Worm (Caenorhabditis elegans): ENCODE results near the gene glb-19.

glb-19 gene

DNA sequence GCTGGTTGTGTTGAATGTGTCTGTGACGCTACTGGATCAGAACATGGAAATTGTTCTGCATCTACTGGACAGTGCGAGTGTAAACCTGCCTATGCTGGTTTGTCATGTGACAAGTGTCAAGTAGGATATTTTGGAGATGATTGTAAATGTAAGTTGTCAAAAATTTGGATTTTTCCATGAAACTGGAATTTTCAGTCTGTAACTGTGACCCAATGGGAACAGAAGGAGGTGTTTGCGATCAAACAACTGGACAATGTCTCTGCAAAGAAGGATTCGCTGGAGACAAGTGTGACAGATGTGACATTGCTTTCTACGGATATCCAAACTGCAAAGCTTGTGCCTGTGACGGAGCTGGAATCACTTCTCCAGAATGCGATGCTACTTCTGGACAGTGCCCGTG lies 14.6 kb upstream of the glb-19 start:
- no peak for TF ChIP-seq ceh-83 (GFP tag; optimal IDR thresholded peaks at IDR 0.05)
- TF ChIP-seq mep-1 (tag; optimal IDR thresholded peaks at IDR 0.05): no peak
- TF ChIP-seq unc-62 (GFP tag; optimal IDR thresholded peaks at IDR 0.05): no peak
- no peak for TF ChIP-seq elt-1 (tag; optimal IDR thresholded peaks at IDR 0.05; ENCODE audit: borderline replicate concordance, insufficient read depth)
- TF ChIP-seq nhr-28 (tag; optimal IDR thresholded peaks at IDR 0.05): no peak
- TF ChIP-seq drap-1 (GFP tag; optimal IDR thresholded peaks at IDR 0.05): no peak
- no peak for TF ChIP-seq ceh-43 (GFP tag; optimal IDR thresholded peaks at IDR 0.05)

DNA sequence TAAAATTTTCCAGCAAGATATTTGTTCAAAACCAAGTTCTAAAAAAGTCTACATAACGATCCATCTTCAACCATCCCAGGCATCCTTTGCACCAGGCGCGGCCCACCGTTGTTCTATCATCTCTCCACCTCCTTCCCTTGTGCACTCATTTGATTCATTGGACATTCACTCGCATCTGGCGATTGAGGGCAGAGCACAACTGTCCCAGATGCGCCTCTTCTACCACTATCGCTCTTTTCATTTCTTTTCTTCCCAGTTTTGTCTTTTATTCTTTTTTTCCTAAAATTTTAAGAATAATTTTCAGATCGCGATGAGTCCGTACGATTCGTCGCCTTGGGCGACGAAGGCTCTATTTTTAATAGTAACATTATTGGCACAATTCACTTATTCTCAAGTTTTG lies 12.6 kb upstream of the glb-19 start, which contains the start of gene epi-1:
Gene epi-1 (plus strand): TSS at position 301 of the 400 bp plus-strand sequence.
- TF ChIP-seq elt-1 (tag; optimal IDR thresholded peaks at IDR 0.05; ENCODE audit: borderline replicate concordance, insufficient read depth): no peak
- peak; percentile 79 for TF ChIP-seq hlh-1 (tag; optimal IDR thresholded peaks at IDR 0.05)
- peak; percentile 38 for TF ChIP-seq unc-120 (tag; optimal IDR thresholded peaks at IDR 0.05; ENCODE audit: poor library complexity, severe bottlenecking)

DNA sequence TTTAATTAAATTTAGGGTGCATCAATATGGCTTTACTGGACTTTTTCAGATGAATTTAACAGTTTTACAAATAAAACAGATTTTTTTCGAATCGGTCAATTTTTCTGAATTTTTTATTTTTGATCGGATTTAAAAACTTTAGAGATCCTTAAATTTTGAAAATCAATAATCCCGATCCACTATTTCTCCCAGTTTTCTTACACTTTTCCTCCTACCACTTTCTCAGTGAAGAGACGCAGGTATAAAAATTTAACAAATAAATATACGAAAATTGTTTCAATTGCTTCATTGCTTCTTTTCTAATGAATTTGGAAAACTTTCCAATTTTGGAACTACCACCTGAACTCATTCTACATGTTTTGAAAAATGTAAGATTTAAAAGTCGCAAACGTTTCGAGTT lies 10.2 kb upstream of the glb-19 start, which contains the start of gene K08C7.7:
Gene K08C7.7 (plus strand): TSS at position 301 of the 400 bp plus-strand sequence.
- TF ChIP-seq drap-1 (GFP tag; optimal IDR thresholded peaks at IDR 0.05) (no peak), unc-120 (tag; optimal IDR thresholded peaks at IDR 0.05; ENCODE audit: poor library complexity, severe bottlenecking) (no peak), ztf-11 (tag; optimal IDR thresholded peaks at IDR 0.05) (no peak), flh-1 (GFP tag; optimal IDR thresholded peaks at IDR 0.05) (no peak), zip-8 (tag; optimal IDR thresholded peaks at IDR 0.05) (no peak), ces-1 (GFP tag; optimal IDR thresholded peaks at IDR 0.05) (no peak), cnd-1 (tag; optimal IDR thresholded peaks at IDR 0.05) (no peak), lin-32 (GFP tag; optimal IDR thresholded peaks at IDR 0.05) (no peak), sem-2 (GFP tag; optimal IDR thresholded peaks at IDR 0.05) (no peak), tbx-8 (GFP tag; optimal IDR thresholded peaks at IDR 0.05) (no peak), pha-4 (tag; optimal IDR thresholded peaks at IDR 0.05) (no peak), nhr-28 (tag; optimal IDR thresholded peaks at IDR 0.05) (no peak), nhr-12 (tag; optimal IDR thresholded peaks at IDR 0.05) (no peak), elt-1 (tag; optimal IDR thresholded peaks at IDR 0.05; ENCODE audit: borderline replicate concordance, insufficient read depth) (no peak), mep-1 (tag; optimal IDR thresholded peaks at IDR 0.05) (no peak)

DNA sequence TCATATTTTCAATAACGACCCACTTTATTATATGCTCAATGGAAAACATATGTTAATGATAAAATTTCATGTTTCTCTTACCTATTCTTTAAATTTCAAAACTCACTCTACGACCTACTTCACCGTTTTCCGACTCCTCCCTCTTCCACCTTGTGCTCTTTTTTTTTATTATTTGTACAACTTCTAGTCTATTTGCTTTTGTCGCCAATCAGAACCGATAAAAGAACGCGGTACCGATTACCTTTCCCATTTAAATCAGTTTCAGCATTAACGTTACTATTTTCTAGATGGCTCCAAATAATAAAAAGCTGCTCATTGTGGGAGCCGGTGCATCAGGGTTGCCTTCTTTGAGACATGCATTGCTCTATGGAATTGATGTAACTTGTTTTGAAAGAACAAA lies 7.8 kb upstream of the glb-19 start, which contains the start of gene fmo-1:
Gene fmo-1 (plus strand): TSS at position 98 of the 400 bp plus-strand sequence.
- TF ChIP-seq drap-1 (GFP tag; optimal IDR thresholded peaks at IDR 0.05): no peak
- TF ChIP-seq unc-120 (tag; optimal IDR thresholded peaks at IDR 0.05; ENCODE audit: poor library complexity, severe bottlenecking): no peak
- no peak for TF ChIP-seq mep-1 (tag; optimal IDR thresholded peaks at IDR 0.05)
- no peak for TF ChIP-seq zip-8 (tag; optimal IDR thresholded peaks at IDR 0.05)
- TF ChIP-seq ceh-39 (tag; optimal IDR thresholded peaks at IDR 0.05): no peak
- no peak for TF ChIP-seq ceh-83 (GFP tag; optimal IDR thresholded peaks at IDR 0.05)
- TF ChIP-seq nhr-28 (tag; optimal IDR thresholded peaks at IDR 0.05): no peak
- TF ChIP-seq mab-5 (tag; optimal IDR thresholded peaks at IDR 0.05): no peak
- TF ChIP-seq unc-39 (tag; optimal IDR thresholded peaks at IDR 0.05): no peak
- TF ChIP-seq hlh-1 (tag; optimal IDR thresholded peaks at IDR 0.05): no peak
- TF ChIP-seq elt-1 (tag; optimal IDR thresholded peaks at IDR 0.05; ENCODE audit: borderline replicate concordance, insufficient read depth): no peak

DNA sequence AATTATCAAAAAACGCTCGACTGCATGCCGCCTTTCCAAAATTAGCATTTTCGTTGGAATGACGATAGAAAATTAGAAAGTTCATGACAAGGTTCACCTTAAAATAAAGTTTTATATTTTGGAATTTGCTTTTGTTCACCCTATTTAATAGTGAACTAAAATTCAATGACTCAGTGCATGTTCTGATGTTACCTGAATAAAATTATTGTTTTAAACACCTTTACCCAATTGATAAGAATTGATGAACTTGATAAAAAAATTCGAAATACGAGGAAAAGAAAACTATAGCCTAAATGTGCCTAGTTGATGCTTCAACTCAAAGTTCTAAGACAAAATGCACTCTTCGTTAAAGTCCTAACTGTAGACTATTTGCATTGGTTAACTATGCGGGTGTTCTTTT lies 7.1 kb upstream of the glb-19 start:
- TF ChIP-seq ceh-83 (GFP tag; optimal IDR thresholded peaks at IDR 0.05) (no peak), flh-1 (GFP tag; optimal IDR thresholded peaks at IDR 0.05) (no peak), unc-120 (tag; optimal IDR thresholded peaks at IDR 0.05; ENCODE audit: poor library complexity, severe bottlenecking) (no peak), nhr-237 (tag; optimal IDR thresholded peaks at IDR 0.05) (no peak), sptf-1 (tag; optimal IDR thresholded peaks at IDR 0.05) (no peak), ham-2 (GFP tag; optimal IDR thresholded peaks at IDR 0.05) (no peak), nhr-76 (tag; optimal IDR thresholded peaks at IDR 0.05) (no peak), zip-8 (tag; optimal IDR thresholded peaks at IDR 0.05) (no peak), hlh-1 (tag; optimal IDR thresholded peaks at IDR 0.05) (no peak), ceh-39 (tag; optimal IDR thresholded peaks at IDR 0.05) (no peak), ztf-11 (tag; optimal IDR thresholded peaks at IDR 0.05) (no peak), mls-2 (tag; optimal IDR thresholded peaks at IDR 0.05) (no peak), cnd-1 (tag; optimal IDR thresholded peaks at IDR 0.05) (no peak), pha-4 (tag; optimal IDR thresholded peaks at IDR 0.05) (no peak)

DNA sequence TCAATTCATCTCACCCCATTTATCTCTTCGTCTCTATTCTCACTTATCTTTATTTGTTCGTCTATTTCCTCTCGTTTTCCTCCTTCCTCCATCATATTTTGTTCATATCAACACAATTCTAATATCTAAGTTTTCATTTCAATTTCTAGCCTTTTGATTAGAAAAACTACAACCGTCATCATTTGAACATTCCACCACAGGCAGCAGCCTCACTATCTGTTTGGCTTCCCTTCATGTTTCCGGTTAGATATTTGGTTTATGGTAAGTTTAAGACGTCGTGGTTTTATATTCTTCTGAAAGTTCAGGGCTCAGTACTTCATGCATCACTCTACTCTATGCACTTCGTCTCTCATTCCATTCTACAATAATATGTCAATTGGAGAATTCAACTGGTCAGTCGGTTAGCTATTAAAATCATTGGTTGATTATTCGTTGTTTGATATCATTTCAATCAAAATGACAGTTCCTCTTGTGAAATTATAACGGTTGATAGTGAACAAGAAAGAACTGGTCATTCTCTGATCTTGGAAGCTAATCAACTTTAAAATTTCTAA lies 2.9 kb upstream of the glb-19 start, which contains the start of gene K08C7.1:
Gene K08C7.1 (plus strand): TSS at position 43 of the 554 bp plus-strand sequence.
- no peak for TF ChIP-seq nhr-237 (tag; optimal IDR thresholded peaks at IDR 0.05)
- no peak for TF ChIP-seq tbx-8 (GFP tag; optimal IDR thresholded peaks at IDR 0.05)
- no peak for TF ChIP-seq ces-1 (GFP tag; optimal IDR thresholded peaks at IDR 0.05)
- TF ChIP-seq ceh-43 (GFP tag; optimal IDR thresholded peaks at IDR 0.05): no peak
- TF ChIP-seq unc-120 (tag; optimal IDR thresholded peaks at IDR 0.05; ENCODE audit: poor library complexity, severe bottlenecking): no peak
- TF ChIP-seq mep-1 (tag; optimal IDR thresholded peaks at IDR 0.05): no peak
- no peak for TF ChIP-seq ceh-39 (tag; optimal IDR thresholded peaks at IDR 0.05)
- no peak for TF ChIP-seq drap-1 (GFP tag; optimal IDR thresholded peaks at IDR 0.05)
- TF ChIP-seq mls-2 (tag; optimal IDR thresholded peaks at IDR 0.05): no peak
- TF ChIP-seq lsy-2 (tag; optimal IDR thresholded peaks at IDR 0.05): no peak
- no peak for TF ChIP-seq elt-3 (tag; optimal IDR thresholded peaks at IDR 0.05)
- TF ChIP-seq nhr-12 (tag; optimal IDR thresholded peaks at IDR 0.05): no peak
- no peak for TF ChIP-seq cnd-1 (tag; optimal IDR thresholded peaks at IDR 0.05)
- TF ChIP-seq ham-2 (GFP tag; optimal IDR thresholded peaks at IDR 0.05): no peak
- no peak for TF ChIP-seq ztf-11 (tag; optimal IDR thresholded peaks at IDR 0.05)
- TF ChIP-seq sptf-1 (tag; optimal IDR thresholded peaks at IDR 0.05): no peak
- no peak for TF ChIP-seq nhr-76 (tag; optimal IDR thresholded peaks at IDR 0.05)
